Worm (Caenorhabditis elegans) whole organism, young adult: ENCODE measurements around the gene lin-9.

ENCODE experiments used
- F37B4.10 ChIP-seq: fragments of 200-800 bp; sonication (Bioruptor generic); IDR thresholded peaks from 2 replicates; pipeline ENCODE4 v1.3.6; 2022; ENCODE audit warnings: missing genetic modification characterization, missing compliant biosample characterization
- akir-1 ChIP-seq: fragments of 200-800 bp; sonication (Bioruptor generic); optimal IDR thresholded peaks from 2 replicates; lab custom pipeline; 2018; ENCODE audit warnings: mild to moderate bottlenecking, missing genetic modification characterization, moderate library complexity, missing compliant biosample characterization
- dpl-1 ChIP-seq: fragments of 150-350 bp; optimal IDR thresholded peaks from 2 replicates; lab custom pipeline; 2014; ENCODE audit warnings: missing biosample characterization, missing genetic modification reagents, missing genetic modification characterization
- him-1 ChIP-seq: sonication (generic microtip); optimal IDR thresholded peaks from 2 replicates; lab custom pipeline; 2016; ENCODE audit warnings: missing genotype, missing genetic modification reagents, missing genetic modification characterization, missing compliant biosample characterization
- madf-8 ChIP-seq: fragments of 200-800 bp; sonication (Bioruptor generic); conservative IDR thresholded peaks from 2 replicates; pipeline ENCODE4 v1.3.6; 2022; ENCODE audit warnings: missing genetic modification reagents, missing genetic modification characterization, missing compliant biosample characterization
- pbrm-1 ChIP-seq: fragments of 200-800 bp; sonication (Bioruptor generic); IDR thresholded peaks from 2 replicates; pipeline ENCODE4 v1.3.6; 2022; ENCODE audit warnings: missing genetic modification reagents, missing genetic modification characterization, missing compliant biosample characterization
- sea-2 ChIP-seq: fragments of 200-800 bp; sonication (Bioruptor generic); IDR thresholded peaks from 2 replicates; pipeline ENCODE4 v1.3.6; 2022; ENCODE audit warnings: missing genetic modification characterization, missing compliant biosample characterization
- snpc-3.4 ChIP-seq: sonication (generic microtip); optimal IDR thresholded peaks from 2 replicates; lab custom pipeline; 2017; ENCODE audit warnings: missing genetic modification characterization, mild to moderate bottlenecking, missing compliant biosample characterization, antibody characterized with exemption, moderate library complexity, missing genotype, missing genetic modification reagents
- snpc-4 ChIP-seq, 5 experiments: fragments of 150-350 bp in 1 of 5; sonication (generic microtip) in 4 of 5; optimal IDR thresholded peaks; 2 replicates each; lab custom pipeline; 2014 to 2018; ENCODE audit warnings: missing genetic modification characterization in 5 of 5, missing biosample characterization in 3 of 5, antibody characterized with exemption in 2 of 5, mild to moderate bottlenecking in 2 of 5, missing compliant biosample characterization in 2 of 5, missing genotype in 2 of 5, moderate library complexity in 2 of 5, missing genetic modification reagents in 1 of 5
- unc-130 ChIP-seq: sonication (generic microtip); optimal IDR thresholded peaks from 2 replicates; lab custom pipeline; 2016; ENCODE audit warnings: missing genetic modification reagents, missing genetic modification characterization, missing compliant biosample characterization

DNA sequence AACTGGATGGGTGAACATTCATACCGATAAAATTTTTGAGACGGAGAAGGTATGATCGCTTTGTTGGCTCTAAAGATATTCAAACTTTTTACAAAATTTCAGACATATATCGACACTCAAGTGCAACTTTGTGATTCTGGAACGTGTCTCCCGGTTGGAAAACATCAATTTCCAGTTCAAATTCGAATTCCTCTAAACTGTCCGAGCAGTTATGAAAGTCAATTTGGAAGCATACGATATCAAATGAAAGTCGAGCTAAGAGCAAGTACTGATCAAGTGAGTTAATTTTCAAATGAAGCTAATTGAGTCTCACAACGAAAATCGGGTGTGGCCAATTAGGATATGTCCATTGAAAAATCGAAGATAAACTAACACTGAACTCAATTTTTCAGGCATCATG, 30.4 kb upstream of the lin-9 start:
- TF ChIP-seq akir-1 (GFP tag; lab: Kevin White, UChicago) (no peak), him-1 (tag; lab: Kevin White, UChicago) (no peak), F37B4.10 (GFP tag; lab: Robert Waterston, UW) (no peak), snpc-4 (GFP tag; optimal IDR thresholded peaks at IDR 0.05; lab: Kevin White, UChicago) (no peak), snpc-4 (tag; optimal IDR thresholded peaks at IDR 0.05; lab: Kevin White, UChicago) (no peak), sea-2 (GFP tag; lab: Robert Waterston, UW) (no peak), pbrm-1 (GFP tag; lab: Robert Waterston, UW) (no peak), dpl-1 (GFP tag; lab: Kevin White, UChicago) (no peak), snpc-3.4 (no peak), unc-130 (GFP tag; lab: Kevin White, UChicago) (no peak), madf-8 (no peak)
